Worm (Caenorhabditis elegans): ENCODE measurements around the gene T28C12.15.

The T28C12.15 gene

ce11 chrV:6355412-6355811, 33.8 kb upstream of the T28C12.15 start:
- TF ChIP-seq dox-1 (GFP tag; IDR thresholded peaks at IDR 0.05) (peak; percentile 33; the same call in 1 of the 2 replicates), snpc-1.1 (tag; optimal IDR thresholded peaks at IDR 0.05; ENCODE audit: insufficient read depth) (no peak), zfh-2 (GFP tag; conservative IDR thresholded peaks at IDR 0.05) (peak; percentile 87), ceh-100 (GFP tag; IDR thresholded peaks at IDR 0.05) (no peak)

ce11 chrV:6354786-6355185, 33.2 kb upstream of the T28C12.15 start:
- TF ChIP-seq nfya-2 (GFP tag; IDR thresholded peaks at IDR 0.05) (no peak), nhr-120 (GFP tag; IDR thresholded peaks at IDR 0.05) (no peak), F10E7.11 (tag; optimal IDR thresholded peaks at IDR 0.05) (no peak), lir-1 (GFP tag; conservative IDR thresholded peaks at IDR 0.05) (no peak), C06A6.2 (GFP tag; conservative IDR thresholded peaks at IDR 0.05) (no peak), ztf-26 (tag; optimal IDR thresholded peaks at IDR 0.05) (no peak), zfh-2 (GFP tag; conservative IDR thresholded peaks at IDR 0.05) (no peak), ztf-18 (tag; optimal IDR thresholded peaks at IDR 0.05) (no peak), hlh-26 (GFP tag; conservative IDR thresholded peaks at IDR 0.05) (no peak), nfyb-1 (GFP tag; IDR thresholded peaks at IDR 0.05) (no peak), let-607 (tag; optimal IDR thresholded peaks at IDR 0.05) (no peak), F55B11.4 (tag; optimal IDR thresholded peaks at IDR 0.05; ENCODE audit: borderline replicate concordance, insufficient read depth) (no peak), F22D6.2 (tag; optimal IDR thresholded peaks at IDR 0.05) (no peak), lsl-1 (GFP tag; optimal IDR thresholded peaks at IDR 0.05) (no peak), F23B12.7 (tag; optimal IDR thresholded peaks at IDR 0.05; ENCODE audit: insufficient read depth) (no peak), atf-7 (tag; optimal IDR thresholded peaks at IDR 0.05) (no peak)

- TF ChIP-seq zfh-2 (GFP tag; conservative IDR thresholded peaks at IDR 0.05): peak; percentile 50
- TF ChIP-seq dox-1 (GFP tag; IDR thresholded peaks at IDR 0.05): 0 out of 2 replicates have a peak, but pooled peaks have one; percentile 21
- TF ChIP-seq F52B5.7 (tag; optimal IDR thresholded peaks at IDR 0.05): no peak
Measured at ce11 chrV:6354202-6354601, 32.6 kb upstream of the T28C12.15 start.

ce11 chrV:6353182-6353780, 31.7 kb upstream of the T28C12.15 start:
- 0 out of 2 replicates have a peak, but pooled peaks have one; percentile 7 for TF ChIP-seq zfh-2 (GFP tag; conservative IDR thresholded peaks at IDR 0.05)
- TF ChIP-seq unc-130 (GFP tag; optimal IDR thresholded peaks at IDR 0.05): no peak
- TF ChIP-seq ceh-40 (GFP tag; IDR thresholded peaks at IDR 0.05): no peak

ce11 chrV:6352350-6352749, 30.8 kb upstream of the T28C12.15 start:
- no peak for TF ChIP-seq hmg-1.2 (GFP tag; IDR thresholded peaks at IDR 0.05)
- 0 out of 2 replicates have a peak, but pooled peaks have one; percentile 7 for TF ChIP-seq ztf-28 (GFP tag; IDR thresholded peaks at IDR 0.05)
- TF ChIP-seq Y67H2A.10 (GFP tag; conservative IDR thresholded peaks at IDR 0.05): no peak

- TF ChIP-seq snpc-3.4 (tag; optimal IDR thresholded peaks at IDR 0.05): no peak
- TF ChIP-seq zim-3 (tag; optimal IDR thresholded peaks at IDR 0.05): no peak
- TF ChIP-seq nfyb-1 (GFP tag; IDR thresholded peaks at IDR 0.05): no peak
- TF ChIP-seq Y56A3A.18 (GFP tag; IDR thresholded peaks at IDR 0.05): 0 out of 2 replicates have a peak, but pooled peaks have one; percentile 20
- no peak for TF ChIP-seq ceh-91 (GFP tag; IDR thresholded peaks at IDR 0.05)
- no peak for TF ChIP-seq xnd-1 (tag; optimal IDR thresholded peaks at IDR 0.05)
- TF ChIP-seq hlh-26 (GFP tag; conservative IDR thresholded peaks at IDR 0.05): no peak
- TF ChIP-seq nfya-1 (tag; optimal IDR thresholded peaks at IDR 0.05; ENCODE audit: borderline replicate concordance, insufficient read depth): no peak
Measured at ce11 chrV:6351122-6351521, 29.5 kb upstream of the T28C12.15 start.
